Worm (Caenorhabditis elegans): ENCODE data around the gene C06E2.2.

C06E2.2 gene

ce11 chrX:8879349-8879748, at the start of gene C06E2.2:
C06E2.2 (plus strand) TSS chrX:8879649.
- no peak for TF ChIP-seq dao-5 (tag; optimal IDR thresholded peaks at IDR 0.05)
- no peak for TF ChIP-seq him-1 (tag; optimal IDR thresholded peaks at IDR 0.05)
- no peak for TF ChIP-seq W03F9.2 (tag; optimal IDR thresholded peaks at IDR 0.05)

DNA sequence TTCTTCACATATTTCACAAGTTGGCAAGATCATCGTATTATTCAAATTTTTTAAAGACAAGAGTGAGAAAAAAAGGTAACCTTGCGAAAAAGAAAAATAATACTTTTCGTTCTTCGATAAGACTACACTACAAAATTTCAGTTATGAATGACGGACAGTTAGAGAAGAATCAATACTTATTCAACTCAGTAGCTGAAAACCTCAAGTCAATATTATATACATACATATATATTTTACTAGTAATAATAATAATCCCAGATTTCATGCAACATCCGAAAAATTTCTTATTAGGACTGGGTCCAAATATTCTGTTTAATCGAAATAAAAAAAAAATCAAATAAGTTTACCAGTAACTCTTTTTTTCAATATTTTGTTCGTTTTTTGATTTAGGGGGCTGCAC, 48.3 kb upstream of the C06E2.2 start, which contains the start of gene C28G1.6:
TSS of gene C28G1.6 (minus strand) at position 101 of the 400 bp plus-strand sequence.
- no peak for TF ChIP-seq him-1 (tag; optimal IDR thresholded peaks at IDR 0.05)
- no peak for TF ChIP-seq W03F9.2 (tag; optimal IDR thresholded peaks at IDR 0.05)
- no peak for TF ChIP-seq dao-5 (tag; optimal IDR thresholded peaks at IDR 0.05)

DNA sequence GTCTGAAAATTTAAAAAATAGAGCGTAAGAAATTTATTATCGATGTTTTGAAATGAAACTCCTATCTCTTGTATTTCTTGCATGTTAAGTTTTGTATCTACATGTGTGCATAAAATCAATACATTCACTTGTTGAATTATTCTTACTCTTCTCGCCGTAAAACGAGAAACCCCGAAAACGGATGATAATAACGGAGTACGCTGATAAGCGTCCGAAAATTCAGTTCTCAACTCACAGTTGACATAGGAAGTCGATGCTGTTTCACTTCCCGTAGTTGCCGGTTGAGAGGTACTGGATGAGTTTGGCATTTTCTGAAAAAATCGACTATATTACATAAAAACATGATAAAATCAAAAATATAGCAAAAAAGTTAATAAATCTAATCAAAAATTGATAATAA, 44.0 kb upstream of the C06E2.2 start, which contains the start of gene sec-15:
TSS of gene sec-15 (minus strand) at position 311 of the 400 bp plus-strand sequence.
- no peak for TF ChIP-seq W03F9.2 (tag; optimal IDR thresholded peaks at IDR 0.05)
- no peak for TF ChIP-seq him-1 (tag; optimal IDR thresholded peaks at IDR 0.05)
- no peak for TF ChIP-seq dao-5 (tag; optimal IDR thresholded peaks at IDR 0.05)

ce11 chrX:8835887-8836348, 43.5 kb upstream of the C06E2.2 start, which contains the start of gene C28G1.2:
C28G1.2 (plus strand) TSS chrX:8836016.
- peak; percentile 92 for TF ChIP-seq dao-5 (tag; optimal IDR thresholded peaks at IDR 0.05)
- peak; percentile 93 for TF ChIP-seq him-1 (tag; optimal IDR thresholded peaks at IDR 0.05)
- TF ChIP-seq W03F9.2 (tag; optimal IDR thresholded peaks at IDR 0.05): peak; percentile 50

DNA sequence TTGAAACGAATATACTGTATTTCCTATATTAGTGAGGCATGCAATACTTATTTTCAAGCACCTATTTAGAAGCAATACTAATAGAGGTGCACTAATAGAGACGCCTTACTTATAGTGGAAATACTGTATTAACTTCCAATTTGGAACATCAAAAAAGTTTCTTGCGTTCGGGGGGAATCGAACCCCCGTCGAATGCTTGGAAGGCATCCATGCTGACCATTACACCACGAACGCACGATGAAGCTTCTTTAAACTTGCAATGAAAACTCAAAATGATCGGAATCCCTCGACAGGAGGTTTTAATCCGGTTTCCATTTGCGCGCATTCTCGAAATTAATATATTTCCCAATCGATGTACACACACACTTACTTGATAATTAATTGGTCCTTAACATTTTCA, 41.3 kb upstream of the C06E2.2 start:
- TF ChIP-seq dao-5 (tag; optimal IDR thresholded peaks at IDR 0.05): peak; percentile 49
- TF ChIP-seq W03F9.2 (tag; optimal IDR thresholded peaks at IDR 0.05): no peak
- TF ChIP-seq him-1 (tag; optimal IDR thresholded peaks at IDR 0.05): no peak

DNA sequence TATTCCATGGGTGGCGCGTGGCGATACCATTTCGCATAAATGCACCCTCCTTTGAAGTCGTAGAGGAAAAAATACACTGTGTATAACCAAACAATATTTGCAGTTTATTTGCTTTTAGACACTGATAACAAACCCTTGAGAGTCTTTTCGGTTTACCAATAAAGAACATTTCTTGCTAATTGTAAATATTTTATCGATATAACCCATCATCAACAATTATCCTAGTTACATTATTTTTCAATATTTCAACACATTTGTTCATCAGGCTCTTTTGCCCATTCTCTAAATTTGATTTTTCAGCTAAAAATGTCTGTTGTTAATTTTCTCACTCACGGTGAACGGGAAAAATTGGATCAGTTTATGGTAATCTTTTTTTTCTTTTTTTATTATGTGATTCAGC, 35.5 kb upstream of the C06E2.2 start, which contains the start of gene ubc-23:
TSS of gene ubc-23 (plus strand) at position 301 of the 400 bp plus-strand sequence.
- TF ChIP-seq W03F9.2 (tag; optimal IDR thresholded peaks at IDR 0.05) (no peak), him-1 (tag; optimal IDR thresholded peaks at IDR 0.05) (no peak), dao-5 (tag; optimal IDR thresholded peaks at IDR 0.05) (no peak)

ce11 chrX:8846447-8847237, 32.8 kb upstream of the C06E2.2 start, which contains the start of gene C28G1.10:
C28G1.10 (plus strand) TSS chrX:8847122.
- TF ChIP-seq W03F9.2 (tag; optimal IDR thresholded peaks at IDR 0.05): no peak
- no peak for TF ChIP-seq dao-5 (tag; optimal IDR thresholded peaks at IDR 0.05)
- TF ChIP-seq him-1 (tag; optimal IDR thresholded peaks at IDR 0.05): no peak

DNA sequence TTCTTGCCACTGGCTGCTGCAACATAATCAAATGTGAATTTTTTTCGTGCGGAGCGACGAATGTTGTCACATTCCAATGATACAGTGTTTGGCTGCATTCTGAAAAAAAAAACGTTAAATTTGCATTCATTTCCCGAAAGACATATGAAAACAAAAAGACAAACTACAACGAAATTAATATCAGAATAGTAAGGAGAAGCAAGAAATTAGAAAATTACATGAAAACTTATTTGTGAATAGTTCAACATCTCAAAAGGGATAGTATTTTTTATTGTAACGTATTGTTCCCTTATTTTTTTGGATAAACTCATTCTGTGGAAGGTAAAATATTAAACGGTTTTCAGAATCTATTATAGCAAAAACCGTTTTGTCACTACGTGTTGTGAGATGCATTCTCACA, 25.9 kb upstream of the C06E2.2 start, which contains the start of gene sprp-4:
TSS of gene sprp-4 (minus strand) at position 101 of the 400 bp plus-strand sequence.
- TF ChIP-seq W03F9.2 (tag; optimal IDR thresholded peaks at IDR 0.05) (no peak), dao-5 (tag; optimal IDR thresholded peaks at IDR 0.05) (no peak), him-1 (tag; optimal IDR thresholded peaks at IDR 0.05) (no peak)

ce11 chrX:8854409-8854808, 25.0 kb upstream of the C06E2.2 start:
- no peak for TF ChIP-seq dao-5 (tag; optimal IDR thresholded peaks at IDR 0.05)
- TF ChIP-seq him-1 (tag; optimal IDR thresholded peaks at IDR 0.05): no peak
- TF ChIP-seq W03F9.2 (tag; optimal IDR thresholded peaks at IDR 0.05): no peak

DNA sequence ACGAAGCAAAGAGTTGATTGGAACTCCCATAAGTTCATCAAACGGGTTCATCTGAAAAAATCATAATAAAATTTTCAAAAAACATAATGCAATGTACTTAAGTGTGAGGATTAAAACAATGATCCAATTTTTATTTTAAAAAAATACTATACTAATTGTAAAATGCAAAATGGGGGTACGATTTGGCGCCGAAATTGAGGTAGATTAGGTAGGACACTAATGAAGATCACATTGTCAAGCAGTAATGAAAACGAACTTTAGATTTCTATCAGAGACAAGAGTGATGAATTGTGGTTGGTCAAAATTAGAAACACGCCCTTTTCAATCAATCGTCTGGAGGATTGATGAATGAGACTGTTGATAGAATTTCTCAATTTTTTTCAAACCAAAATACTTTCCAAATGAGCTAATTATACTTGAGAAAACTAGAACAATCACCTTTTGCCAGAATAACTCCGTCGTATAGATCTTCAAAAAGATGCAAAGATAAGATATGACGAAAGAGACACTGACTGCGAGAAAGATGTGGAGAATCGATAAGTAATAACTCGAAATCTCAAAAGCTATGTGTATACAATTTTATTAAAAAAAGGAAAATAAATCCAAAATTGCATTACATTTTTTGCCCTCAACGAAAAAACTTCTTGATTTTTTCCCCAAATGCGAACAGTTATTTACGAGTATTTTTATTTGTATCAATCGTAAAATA, 21.4 kb upstream of the C06E2.2 start, which contains the start of gene C06E2.5:
TSS of gene C06E2.5 (minus strand) at position 51 of the 709 bp plus-strand sequence.
- no peak for TF ChIP-seq him-1 (tag; optimal IDR thresholded peaks at IDR 0.05)
- TF ChIP-seq W03F9.2 (tag; optimal IDR thresholded peaks at IDR 0.05): no peak
- no peak for TF ChIP-seq dao-5 (tag; optimal IDR thresholded peaks at IDR 0.05)

DNA sequence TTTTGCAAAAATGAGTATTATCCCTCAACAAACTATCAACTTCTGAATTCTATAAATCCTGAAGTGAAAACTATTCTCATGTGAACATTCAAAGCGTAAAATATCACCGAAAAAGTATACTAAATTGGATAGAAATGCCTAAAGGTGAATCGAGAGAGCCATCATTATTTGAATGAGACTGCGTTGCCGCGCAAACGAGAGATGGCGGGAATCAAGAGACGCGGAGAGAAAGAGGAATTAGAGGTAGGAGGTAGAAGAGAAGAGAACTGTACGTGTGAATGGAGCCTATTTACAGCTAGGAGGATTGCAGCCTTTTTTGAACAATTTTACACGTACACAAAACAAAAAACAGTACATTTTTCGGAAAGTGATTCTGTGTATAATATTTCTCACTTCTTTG, 19.9 kb upstream of the C06E2.2 start:
- TF ChIP-seq W03F9.2 (tag; optimal IDR thresholded peaks at IDR 0.05): no peak
- no peak for TF ChIP-seq him-1 (tag; optimal IDR thresholded peaks at IDR 0.05)
- no peak for TF ChIP-seq dao-5 (tag; optimal IDR thresholded peaks at IDR 0.05)

DNA sequence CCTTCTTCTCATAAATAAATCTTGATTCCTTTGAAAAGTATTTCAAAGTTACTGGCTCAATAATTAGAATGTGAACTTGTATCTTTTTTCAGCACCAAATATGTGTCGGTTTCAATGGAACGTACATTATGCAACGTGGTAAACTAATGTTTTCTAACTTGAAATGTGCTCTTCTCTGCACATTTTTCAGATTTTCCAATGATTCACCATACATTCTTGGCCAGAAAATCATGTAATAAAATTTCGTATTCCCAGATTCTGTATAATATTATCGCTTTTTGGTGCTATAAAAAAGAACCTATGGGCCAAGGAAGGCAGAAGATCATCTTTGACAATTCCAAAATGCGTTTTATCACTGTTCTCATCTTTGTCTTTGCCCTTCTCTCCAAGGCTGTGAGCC, 18.5 kb upstream of the C06E2.2 start, which contains the start of gene C06E2.9:
TSS of gene C06E2.9 (plus strand) at position 301 of the 400 bp plus-strand sequence.
- TF ChIP-seq dao-5 (tag; optimal IDR thresholded peaks at IDR 0.05) (no peak), W03F9.2 (tag; optimal IDR thresholded peaks at IDR 0.05) (no peak), him-1 (tag; optimal IDR thresholded peaks at IDR 0.05) (no peak)

- TF ChIP-seq him-1 (tag; optimal IDR thresholded peaks at IDR 0.05) (no peak), dao-5 (tag; optimal IDR thresholded peaks at IDR 0.05) (no peak), W03F9.2 (tag; optimal IDR thresholded peaks at IDR 0.05) (no peak)
Observed at ce11 chrX:8866563-8866962, 12.9 kb upstream of the C06E2.2 start, which contains the start of gene ins-9. ins-9 (minus strand) TSS chrX:8866663.

Measured in whole organism, L4/young adult.